Worm (Caenorhabditis elegans) whole organism, young adult: ENCODE results near the gene cpg-24.
A peak's percentile ranks its signal among the peaks of the same experiment; 100 is the strongest.

ENCODE experiments used
- B0261.1 ChIP-seq: sonication (generic microtip); optimal IDR thresholded peaks from 2 replicates; lab custom pipeline; 2016; ENCODE audit warnings: mild to moderate bottlenecking, missing genetic modification characterization, moderate library complexity, missing compliant biosample characterization
- F23B12.7 ChIP-seq: sonication (generic microtip); optimal IDR thresholded peaks from 2 replicates; lab custom pipeline; 2017; ENCODE audit warnings: missing genetic modification characterization, mild to moderate bottlenecking, missing compliant biosample characterization, antibody characterized with exemption, moderate library complexity; ENCODE audit not compliant: insufficient read depth
- F39B2.1 ChIP-seq: fragments of 200-800 bp; sonication (Bioruptor generic); IDR thresholded peaks from 2 replicates; pipeline ENCODE4 v1.3.6; 2022; ENCODE audit warnings: missing genetic modification reagents, missing genetic modification characterization, missing compliant biosample characterization
- F49E8.2 ChIP-seq: sonication (generic microtip); optimal IDR thresholded peaks from 3 replicates; lab custom pipeline; 2017; ENCODE audit warnings: missing genetic modification characterization, mild to moderate bottlenecking, missing compliant biosample characterization, antibody characterized with exemption, moderate library complexity; ENCODE audit not compliant: insufficient read depth
- F57C9.4 ChIP-seq: sonication (generic microtip); optimal IDR thresholded peaks from 2 replicates; lab custom pipeline; 2017; ENCODE audit warnings: mild to moderate bottlenecking, missing genetic modification characterization, missing compliant biosample characterization
- K11D2.4 ChIP-seq: fragments of 200-800 bp; sonication (Bioruptor generic); IDR thresholded peaks from 2 replicates; pipeline ENCODE4 v1.3.6; 2022; ENCODE audit warnings: missing genetic modification reagents, missing genetic modification characterization, missing compliant biosample characterization
- T07F8.4 ChIP-seq: sonication (generic microtip); optimal IDR thresholded peaks from 2 replicates; lab custom pipeline; 2016; ENCODE audit warnings: mild to moderate bottlenecking, missing genetic modification characterization, moderate library complexity, missing compliant biosample characterization
- ZK185.1 ChIP-seq: sonication (generic microtip); optimal IDR thresholded peaks from 2 replicates; lab custom pipeline; 2016; ENCODE audit warnings: mild to moderate bottlenecking, missing genetic modification characterization, missing compliant biosample characterization; ENCODE audit not compliant: poor library complexity, severe bottlenecking
- attf-5 ChIP-seq: fragments of 200-800 bp; sonication (Bioruptor generic); optimal IDR thresholded peaks from 2 replicates; lab custom pipeline; 2018; ENCODE audit warnings: mild to moderate bottlenecking, missing genetic modification characterization, missing compliant biosample characterization
- cebp-2 ChIP-seq: fragments of 200-800 bp; sonication (Bioruptor generic); IDR thresholded peaks from 2 replicates; pipeline ENCODE4 v1.3.6; 2022; ENCODE audit warnings: missing genetic modification characterization, missing compliant biosample characterization
- ceh-79 ChIP-seq: sonication (generic microtip); optimal IDR thresholded peaks from 2 replicates; lab custom pipeline; 2017; ENCODE audit warnings: mild to moderate bottlenecking, missing genetic modification characterization, missing compliant biosample characterization
- ceh-91 ChIP-seq: fragments of 200-800 bp; sonication (Bioruptor generic); IDR thresholded peaks from 2 replicates; pipeline ENCODE4 v1.3.6; 2022; ENCODE audit warnings: missing genetic modification reagents, missing genetic modification characterization, missing compliant biosample characterization
- efl-1 ChIP-seq: fragments of 150-350 bp; optimal IDR thresholded peaks from 2 replicates; lab custom pipeline; 2014; ENCODE audit warnings: missing biosample characterization, missing genetic modification reagents, missing genetic modification characterization
- egl-18 ChIP-seq: fragments of 200-800 bp; sonication (Bioruptor generic); IDR thresholded peaks from 2 replicates; pipeline ENCODE4 v1.3.6; 2022; ENCODE audit warnings: missing genetic modification reagents, missing genetic modification characterization, missing compliant biosample characterization
- him-1 ChIP-seq: sonication (generic microtip); optimal IDR thresholded peaks from 2 replicates; lab custom pipeline; 2016; ENCODE audit warnings: missing genotype, missing genetic modification reagents, missing genetic modification characterization, missing compliant biosample characterization
- hmg-1.2 ChIP-seq: fragments of 200-800 bp; sonication (Bioruptor generic); IDR thresholded peaks from 2 replicates; pipeline ENCODE4 v1.3.6; 2022; ENCODE audit warnings: missing genetic modification reagents, missing genetic modification characterization, missing compliant biosample characterization
- hsf-1 ChIP-seq: fragments of 200-800 bp; sonication (Bioruptor generic); IDR thresholded peaks from 2 replicates; pipeline ENCODE4 v1.3.6; 2022; ENCODE audit warnings: missing genetic modification reagents, missing genetic modification characterization, missing compliant biosample characterization
- lsl-1 ChIP-seq: fragments of 200-800 bp; sonication (Bioruptor generic); optimal IDR thresholded peaks from 2 replicates; lab custom pipeline; 2018; ENCODE audit warnings: mild to moderate bottlenecking, missing genetic modification characterization, moderate library complexity, missing compliant biosample characterization
- lsy-27 ChIP-seq: sonication (generic microtip); optimal IDR thresholded peaks from 2 replicates; lab custom pipeline; 2017; ENCODE audit warnings: missing genetic modification characterization, mild to moderate bottlenecking, missing compliant biosample characterization, antibody characterized with exemption, missing genotype, borderline replicate concordance; ENCODE audit not compliant: insufficient read depth
- madf-6 ChIP-seq: fragments of 200-800 bp; sonication (Bioruptor generic); IDR thresholded peaks from 2 replicates; pipeline ENCODE4 v1.3.6; 2022; ENCODE audit warnings: missing genetic modification reagents, missing genetic modification characterization, missing compliant biosample characterization
- mcd-1 ChIP-seq: fragments of 200-800 bp; sonication (Bioruptor generic); IDR thresholded peaks from 2 replicates; pipeline ENCODE4 v1.3.6; 2022; ENCODE audit warnings: missing genetic modification reagents, missing genetic modification characterization, missing compliant biosample characterization
- nhr-120 ChIP-seq: fragments of 200-800 bp; sonication (Bioruptor generic); IDR thresholded peaks from 2 replicates; pipeline ENCODE4 v1.3.6; 2022; ENCODE audit warnings: missing genetic modification characterization, missing compliant biosample characterization
- nhr-80 ChIP-seq: sonication (generic microtip); optimal IDR thresholded peaks from 2 replicates; lab custom pipeline; 2016; ENCODE audit warnings: missing genetic modification characterization, missing compliant biosample characterization
- nhr-90 ChIP-seq: sonication (generic microtip); optimal IDR thresholded peaks from 2 replicates; lab custom pipeline; 2016; ENCODE audit warnings: missing genotype, mild to moderate bottlenecking, missing genetic modification characterization, missing compliant biosample characterization
- rcor-1 ChIP-seq: fragments of 200-800 bp; sonication (Bioruptor generic); IDR thresholded peaks from 2 replicates; pipeline ENCODE4 v1.3.6; 2022; ENCODE audit warnings: missing genetic modification reagents, missing genetic modification characterization, missing compliant biosample characterization
- snpc-1.1 ChIP-seq: sonication (generic microtip); optimal IDR thresholded peaks from 2 replicates; lab custom pipeline; 2017; ENCODE audit warnings: missing genetic modification characterization, mild to moderate bottlenecking, missing compliant biosample characterization, antibody characterized with exemption, moderate library complexity, missing genotype, missing genetic modification reagents; ENCODE audit not compliant: insufficient read depth
- snpc-4 ChIP-seq, 5 experiments: fragments of 150-350 bp in 1 of 5; sonication (generic microtip) in 4 of 5; optimal IDR thresholded peaks; 2 replicates each; lab custom pipeline; 2014 to 2018; ENCODE audit warnings: missing genetic modification characterization in 5 of 5, missing biosample characterization in 3 of 5, antibody characterized with exemption in 2 of 5, mild to moderate bottlenecking in 2 of 5, missing compliant biosample characterization in 2 of 5, missing genotype in 2 of 5, moderate library complexity in 2 of 5, missing genetic modification reagents in 1 of 5
- tlf-1 ChIP-seq: fragments of 200-800 bp; sonication (Bioruptor generic); optimal IDR thresholded peaks from 2 replicates; lab custom pipeline; 2018; ENCODE audit warnings: mild to moderate bottlenecking, missing genetic modification characterization, missing compliant biosample characterization
- unc-62 ChIP-seq: fragments of 150-350 bp; optimal IDR thresholded peaks from 2 replicates; lab custom pipeline; 2014; ENCODE audit warnings: missing biosample characterization, missing genetic modification reagents, missing genetic modification characterization
- zfh-2 ChIP-seq: fragments of 200-800 bp; sonication (Bioruptor generic); conservative IDR thresholded peaks from 2 replicates; pipeline ENCODE4 v1.3.6; 2022; ENCODE audit warnings: missing genetic modification reagents, missing genetic modification characterization, missing compliant biosample characterization
- ztf-18 ChIP-seq: sonication (generic microtip); optimal IDR thresholded peaks from 2 replicates; lab custom pipeline; 2016; ENCODE audit warnings: missing genotype, mild to moderate bottlenecking, missing genetic modification characterization, missing compliant biosample characterization

cpg-24 gene

ce11 chrIV:1626342-1626855 lies 5.4 kb upstream of the cpg-24 start, which contains the start of gene nhr-146:
nhr-146 (plus strand) TSS chrIV:1626805.
- TF ChIP-seq hsf-1 (GFP tag; lab: Robert Waterston, UW), result no peak
- TF ChIP-seq nhr-120 (GFP tag; lab: Robert Waterston, UW), result no peak
- TF ChIP-seq hmg-1.2 (GFP tag; lab: Robert Waterston, UW), result no peak
- no peak for TF ChIP-seq ZK185.1 (tag; lab: Kevin White, UChicago)
- no peak for TF ChIP-seq lsl-1
- no peak for TF ChIP-seq F39B2.1 (GFP tag; lab: Robert Waterston, UW)
- TF ChIP-seq, all 124 proteins: peak for 0

DNA sequence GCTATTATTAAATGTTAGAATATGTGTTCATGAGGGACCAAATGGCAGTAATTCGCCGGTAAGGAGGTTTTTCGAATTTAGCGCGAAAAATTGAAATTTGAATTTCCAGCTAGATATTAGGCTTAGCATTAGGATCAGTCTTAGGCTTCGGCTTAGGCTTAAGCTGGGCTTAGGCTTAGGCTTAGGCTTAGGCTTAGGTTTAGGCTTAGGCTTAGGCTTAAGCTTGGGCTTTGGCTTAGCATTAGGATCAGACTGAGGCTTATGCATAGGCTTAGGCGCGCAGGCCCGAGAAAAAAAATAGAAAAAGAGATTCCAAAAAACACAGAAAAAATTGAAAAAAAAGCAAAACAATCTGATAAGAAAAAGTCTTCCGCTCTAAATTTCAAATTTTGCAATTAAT lies 3.5 kb upstream of the cpg-24 start:
- 0 out of 2 replicates have a peak, but pooled peaks have one; percentile 59 for TF ChIP-seq cebp-2 (GFP tag; lab: Robert Waterston, UW)
- TF ChIP-seq F49E8.2 (tag; lab: Kevin White, UChicago), result no peak

DNA sequence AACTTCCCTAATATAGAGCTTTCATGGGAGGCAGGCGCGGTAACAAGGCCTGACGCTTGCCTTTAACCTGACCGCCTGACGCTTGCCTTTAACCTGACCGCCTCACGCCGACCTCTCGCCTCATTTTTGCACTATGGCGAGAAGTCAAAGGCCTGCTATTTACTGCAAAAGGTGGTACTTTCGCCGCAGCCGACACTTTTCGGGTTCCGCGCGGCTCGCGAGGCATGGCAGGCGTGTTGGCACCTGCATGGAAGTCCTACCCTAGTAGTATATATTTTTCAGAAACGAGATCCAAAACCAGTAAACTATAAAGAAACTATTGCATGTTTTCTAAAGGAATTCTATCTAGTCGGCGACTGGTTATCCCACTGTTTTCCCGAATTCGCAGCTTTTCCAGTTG lies 3.0 kb upstream of the cpg-24 start:
- TF ChIP-seq snpc-4 (GFP tag; optimal IDR thresholded peaks at IDR 0.05; lab: Kevin White, UChicago), result peak; percentile 39
- peak in 2 of 4 experiments; percentile 47 to 71 for TF ChIP-seq snpc-4 (tag; optimal IDR thresholded peaks at IDR 0.05; lab: Kevin White, UChicago)
- TF ChIP-seq lsy-27 (tag; lab: Kevin White, UChicago), result no peak
- peak; percentile 58 for TF ChIP-seq zfh-2 (GFP tag; lab: Robert Waterston, UW)
- peak; percentile 44 for TF ChIP-seq snpc-1.1 (tag; lab: Kevin White, UChicago)
- TF ChIP-seq, all 124 proteins: peak for 3

- no peak for TF ChIP-seq unc-62 (GFP tag; lab: Kevin White, UChicago)
- TF ChIP-seq ztf-18 (tag; lab: Kevin White, UChicago), result no peak
- no peak for TF ChIP-seq egl-18
- no peak for TF ChIP-seq ceh-79 (tag; lab: Kevin White, UChicago)
- no peak for TF ChIP-seq B0261.1
- TF ChIP-seq K11D2.4 (GFP tag; lab: Robert Waterston, UW), result no peak
- no peak for TF ChIP-seq rcor-1 (GFP tag; lab: Robert Waterston, UW)
- TF ChIP-seq T07F8.4 (tag; lab: Kevin White, UChicago), result no peak
- TF ChIP-seq nhr-80 (tag; lab: Kevin White, UChicago), result no peak
- no peak for TF ChIP-seq ceh-91
- TF ChIP-seq F57C9.4 (tag; lab: Kevin White, UChicago), result no peak
- no peak for TF ChIP-seq madf-6 (GFP tag; lab: Robert Waterston, UW)
- TF ChIP-seq, all 124 proteins: peak for 0
Measured at ce11 chrIV:1632593-1632992, 842 bp downstream of the cpg-24 start.

DNA sequence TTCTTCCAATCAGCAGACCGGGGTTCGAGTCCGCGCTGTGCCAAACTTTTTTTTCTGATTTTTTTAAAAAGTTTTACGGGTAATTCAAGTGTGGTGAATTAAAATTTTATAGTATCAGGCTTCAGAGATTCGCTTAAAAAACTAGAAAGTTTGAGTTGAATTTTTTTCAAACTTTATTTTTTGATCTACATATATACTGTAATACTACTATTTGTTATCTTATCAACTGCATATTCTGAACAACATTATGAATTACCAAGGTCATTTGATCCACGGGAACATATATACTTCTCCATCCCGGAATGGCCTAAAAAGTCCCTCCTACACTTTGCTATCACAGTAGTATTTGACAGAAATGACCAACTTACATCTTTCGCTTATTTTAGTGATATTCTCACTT lies 1.7 kb downstream of the cpg-24 start, which contains the start of gene Y41D4B.6:
Gene Y41D4B.6 (plus strand): TSS at position 301 of the 400 bp plus-strand sequence.
- no peak for TF ChIP-seq tlf-1 (GFP tag; lab: Kevin White, UChicago)
- TF ChIP-seq nhr-90 (tag; lab: Kevin White, UChicago), result no peak
- TF ChIP-seq him-1 (tag; lab: Kevin White, UChicago), result no peak
- TF ChIP-seq attf-5 (GFP tag; lab: Kevin White, UChicago), result no peak
- TF ChIP-seq F23B12.7, result no peak
- TF ChIP-seq mcd-1, result no peak
- no peak for TF ChIP-seq efl-1
- no peak for TF ChIP-seq ZK185.1 (tag; lab: Kevin White, UChicago)
